Fruit fly (Drosophila melanogaster): Measurements from ENCODE around the gene GABA-B-R2.
"Not testable (repeated sequence)": the region's sequence is repeated elsewhere in the genome, so short reads cannot be mapped to it uniquely, and the experiment has no call there.

dm6 chr3R:21736196-21736595, 39.4 kb downstream of the GABA-B-R2 start, which contains the start of gene Sfp93F:
- not testable (repeated sequence) for TF ChIP-seq CG8478, CTCF (optimal IDR thresholded peaks at IDR 0.05)
